Fruit fly (Drosophila melanogaster) whole organism: ENCODE measurements around the gene Cdk12.

Source experiments
- CG8478 ChIP-seq: fragments of >200 bp; optimal IDR thresholded peaks from 2 replicates; lab custom pipeline; 2018; ENCODE audit warnings: inconsistent platforms
- Dll ChIP-seq: fragments of >200 bp; optimal IDR thresholded peaks from 2 replicates; lab custom pipeline; 2017
- EcR ChIP-seq, 2 experiments: fragments of >200 bp; optimal IDR thresholded peaks; 2 replicates each; lab custom pipeline; 2017; ENCODE audit warnings: missing biosample characterization in 2 of 2, missing genetic modification characterization in 2 of 2, missing genetic modification reagents in 2 of 2
- pan ChIP-seq: fragments of >200 bp; optimal IDR thresholded peaks from 2 replicates; lab custom pipeline; 2017
- psq ChIP-seq: fragments of >200 bp; optimal IDR thresholded peaks from 2 replicates; lab custom pipeline; 2017
- usp ChIP-seq: fragments of >200 bp; optimal IDR thresholded peaks from 2 replicates; lab custom pipeline; 2017; ENCODE audit warnings: missing biosample characterization, missing genetic modification characterization, mixed read lengths

Gene Cdk12

DNA sequence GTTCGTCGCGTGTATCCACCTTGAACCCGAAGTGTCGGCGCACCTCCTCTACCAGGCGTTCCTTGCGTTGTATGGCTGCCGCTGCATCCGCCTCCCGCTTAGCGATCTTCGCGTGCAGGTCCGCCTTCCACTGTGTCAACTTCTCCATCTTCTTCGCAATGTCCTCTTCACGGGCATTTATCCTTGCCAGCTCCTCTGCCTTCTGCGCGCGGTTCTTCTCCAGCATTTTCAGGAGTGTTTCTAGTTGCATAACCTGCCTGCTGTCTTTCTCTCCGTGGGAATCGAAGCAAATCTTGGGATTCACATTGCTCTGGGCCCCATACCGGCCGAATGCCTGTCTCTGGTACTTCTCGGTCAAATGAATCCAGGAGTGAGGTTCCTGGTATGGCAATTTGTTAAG is 52.1 kb downstream of the Cdk12 start:
- TF ChIP-seq pan (lab: Kevin White, UChicago): no peak
- TF ChIP-seq psq (lab: Kevin White, UChicago): no peak
- no peak for TF ChIP-seq EcR (GFP tag; optimal IDR thresholded peaks at IDR 0.05; lab: Kevin White, UChicago)
- TF ChIP-seq Dll (lab: Kevin White, UChicago): no peak
- no peak for TF ChIP-seq CG8478
- no peak for TF ChIP-seq usp (GFP tag; lab: Kevin White, UChicago)

DNA sequence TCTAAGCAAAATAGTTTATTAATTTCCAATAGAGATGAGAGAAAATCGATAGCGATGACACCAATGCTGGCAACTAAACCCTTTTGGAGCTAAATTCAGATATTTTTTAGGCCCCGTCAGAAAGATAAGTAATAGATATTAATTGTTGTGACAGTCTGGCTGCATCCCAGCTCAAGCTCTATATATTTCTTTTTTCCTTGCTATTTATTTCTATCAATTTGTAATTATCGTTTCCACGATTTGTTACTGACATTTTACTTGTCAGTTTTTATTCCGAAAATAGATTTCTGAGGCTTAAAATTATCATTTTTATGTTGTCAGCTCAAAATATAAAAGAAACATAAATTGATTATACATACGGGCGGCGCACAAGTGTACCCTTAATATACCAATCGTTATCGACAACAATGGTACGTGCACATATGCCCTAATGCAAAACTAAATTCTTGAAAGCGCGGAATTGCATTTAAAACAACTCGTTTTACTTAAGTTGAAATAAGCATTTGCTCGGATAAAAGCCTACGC is 52.8 kb downstream of the Cdk12 start, which contains the start of the genes CRIF and SMC5:
CRIF (minus strand) TSS at position 51 of the 525 bp plus-strand sequence.
SMC5 (plus strand) TSS at position 329 of the 525 bp plus-strand sequence.
- TF ChIP-seq pan (lab: Kevin White, UChicago) (no peak), psq (lab: Kevin White, UChicago) (no peak), usp (GFP tag; lab: Kevin White, UChicago) (no peak), Dll (lab: Kevin White, UChicago) (no peak), CG8478 (no peak), EcR (GFP tag; optimal IDR thresholded peaks at IDR 0.05; lab: Kevin White, UChicago) (no peak)
